Fruit fly (Drosophila melanogaster): Measurements from ENCODE around the gene RpL24.

dm6 chr2L:13411566-13411965 is 16.6 kb upstream of the RpL24 start, which contains the start of gene Vm34Ca:
- TF ChIP-seq Hr83 (GFP tag; optimal IDR thresholded peaks at IDR 0.05; ENCODE audit: poor library complexity, severe bottlenecking) (no peak), lola (GFP tag; optimal IDR thresholded peaks at IDR 0.05) (no peak), h (GFP tag; optimal IDR thresholded peaks at IDR 0.05) (no peak)

Measured in whole organism, wandering third instar larva.